Fruit fly (Drosophila melanogaster) whole organism, prepupa: ENCODE results near the gene Ir7e.

ENCODE experiments used
- Blimp-1 ChIP-seq: fragments of 200-800 bp; sonication (Bioruptor generic); optimal IDR thresholded peaks from 3 replicates; lab custom pipeline; 2017; ENCODE audit warnings: missing biosample characterization, missing genetic modification characterization, mild to moderate bottlenecking, moderate library complexity, missing genetic modification reagents
- CG10631 ChIP-seq: fragments of 200-800 bp; sonication (Bioruptor generic); optimal IDR thresholded peaks from 2 replicates; lab custom pipeline; 2016; ENCODE audit warnings: missing biosample characterization, missing genetic modification characterization
- CG10669 ChIP-seq: fragments of 200-800 bp; sonication (Bioruptor generic); optimal IDR thresholded peaks from 3 replicates; lab custom pipeline; 2018; ENCODE audit warnings: missing biosample characterization, mild to moderate bottlenecking, missing genetic modification characterization, moderate library complexity
- CG11902 ChIP-seq: fragments of 200-800 bp; sonication (Bioruptor generic); optimal IDR thresholded peaks from 3 replicates; lab custom pipeline; 2016; ENCODE audit warnings: missing biosample characterization, missing genetic modification characterization
- CG15336 ChIP-seq: fragments of 200-800 bp; sonication (Bioruptor generic); IDR thresholded peaks from 2 replicates; pipeline ENCODE4 v1.3.6; 2022; ENCODE audit warnings: missing biosample characterization, missing genetic modification characterization
- CG16779 ChIP-seq: fragments of 200-800 bp; sonication (Bioruptor generic); optimal IDR thresholded peaks from 3 replicates; lab custom pipeline; 2017; ENCODE audit warnings: missing biosample characterization, mild to moderate bottlenecking, missing genetic modification characterization
- CG31627 ChIP-seq: fragments of 200-800 bp; sonication (Bioruptor generic); optimal IDR thresholded peaks from 3 replicates; lab custom pipeline; 2016; ENCODE audit warnings: missing biosample characterization, missing genetic modification characterization
- CG3919 ChIP-seq: fragments of 200-800 bp; sonication (Bioruptor generic); optimal IDR thresholded peaks from 3 replicates; lab custom pipeline; 2016; ENCODE audit warnings: missing biosample characterization, missing genetic modification characterization
- CG4318 ChIP-seq: fragments of 200-800 bp; sonication (Bioruptor generic); optimal IDR thresholded peaks from 3 replicates; lab custom pipeline; 2017; ENCODE audit warnings: missing biosample characterization, mild to moderate bottlenecking, missing genetic modification characterization
- CG6163 ChIP-seq: fragments of 200-800 bp; sonication (Bioruptor generic); IDR thresholded peaks from 3 replicates; pipeline ENCODE4 v1.3.6; 2022; ENCODE audit warnings: missing biosample characterization, missing genetic modification characterization
- CG6276 ChIP-seq: fragments of 200-800 bp; sonication (Bioruptor generic); optimal IDR thresholded peaks from 2 replicates; lab custom pipeline; 2017; ENCODE audit warnings: missing biosample characterization, mild to moderate bottlenecking, missing genetic modification characterization
- CG6808 ChIP-seq: fragments of 200-800 bp; sonication (Bioruptor generic); optimal IDR thresholded peaks from 3 replicates; lab custom pipeline; 2017; ENCODE audit warnings: missing biosample characterization, missing genetic modification characterization, mild to moderate bottlenecking, moderate library complexity, missing genetic modification reagents
- CG6854 ChIP-seq: fragments of 200-800 bp; sonication (Bioruptor generic); optimal IDR thresholded peaks from 2 replicates; lab custom pipeline; 2017; ENCODE audit warnings: missing biosample characterization, mild to moderate bottlenecking, missing genetic modification characterization
- CG8119 ChIP-seq: fragments of 200-800 bp; sonication (Bioruptor generic); IDR thresholded peaks from 3 replicates; pipeline ENCODE4 v1.3.6; 2022; ENCODE audit warnings: missing biosample characterization, missing genetic modification characterization
- CG9139 ChIP-seq: fragments of 200-800 bp; sonication (Bioruptor generic); optimal IDR thresholded peaks from 3 replicates; lab custom pipeline; 2017; ENCODE audit warnings: missing biosample characterization, mild to moderate bottlenecking, missing genetic modification characterization
- Eip75B ChIP-seq: fragments of 200-800 bp; sonication (Bioruptor generic); optimal IDR thresholded peaks from 3 replicates; lab custom pipeline; 2016; ENCODE audit warnings: missing biosample characterization, missing genetic modification characterization
- Eip78C ChIP-seq: fragments of 200-800 bp; sonication (Bioruptor generic); peaks from one replicate; lab custom pipeline; 2016; ENCODE audit warnings: missing biosample characterization, missing genetic modification characterization
- Ets96B ChIP-seq: fragments of 200-800 bp; optimal IDR thresholded peaks from 2 replicates; lab custom pipeline; 2019; ENCODE audit warnings: missing biosample characterization, mild to moderate bottlenecking, missing genetic modification characterization, moderate library complexity
- Hr38 ChIP-seq: sonication (Bioruptor generic); optimal IDR thresholded peaks from 2 replicates; lab custom pipeline; 2016; ENCODE audit warnings: missing biosample characterization, missing genetic modification characterization
- Hr4 ChIP-seq: fragments of 200-800 bp; sonication (Bioruptor generic); optimal IDR thresholded peaks from 3 replicates; lab custom pipeline; 2016; ENCODE audit warnings: missing biosample characterization, missing genetic modification characterization
- Lpt ChIP-seq: fragments of 200-800 bp; sonication (Bioruptor generic); optimal IDR thresholded peaks from 3 replicates; lab custom pipeline; 2016; ENCODE audit warnings: missing biosample characterization, missing genetic modification characterization
- Met ChIP-seq: fragments of 200-800 bp; sonication (Bioruptor generic); optimal IDR thresholded peaks from 3 replicates; lab custom pipeline; 2016; ENCODE audit warnings: missing biosample characterization, missing genetic modification characterization
- OdsH ChIP-seq: fragments of 200-800 bp; sonication (Bioruptor generic); optimal IDR thresholded peaks from 3 replicates; lab custom pipeline; 2016; ENCODE audit warnings: missing biosample characterization, missing genetic modification characterization
- Smox ChIP-seq: fragments of 200-800 bp; sonication (Bioruptor generic); optimal IDR thresholded peaks from 3 replicates; lab custom pipeline; 2016; ENCODE audit warnings: missing biosample characterization, missing genetic modification characterization
- Sox14 ChIP-seq: fragments of 200-800 bp; sonication (Bioruptor generic); optimal IDR thresholded peaks from 3 replicates; lab custom pipeline; 2016; ENCODE audit warnings: missing biosample characterization, missing genetic modification characterization
- achi ChIP-seq: fragments of 200-800 bp; sonication (Bioruptor generic); optimal IDR thresholded peaks from 3 replicates; lab custom pipeline; 2016; ENCODE audit warnings: missing biosample characterization, missing genetic modification characterization
- cyc ChIP-seq: fragments of 200-800 bp; sonication (Bioruptor generic); optimal IDR thresholded peaks from 3 replicates; lab custom pipeline; 2016; ENCODE audit warnings: missing biosample characterization, missing genetic modification characterization
- dac ChIP-seq: fragments of 200-800 bp; sonication (Bioruptor generic); optimal IDR thresholded peaks from 2 replicates; lab custom pipeline; 2017; ENCODE audit warnings: missing biosample characterization, mild to moderate bottlenecking, missing genetic modification characterization
- dsx ChIP-seq: fragments of 200-800 bp; optimal IDR thresholded peaks from 3 replicates; lab custom pipeline; 2019; ENCODE audit warnings: missing biosample characterization, mild to moderate bottlenecking, missing genetic modification characterization, moderate library complexity; ENCODE audit not compliant: poor library complexity, severe bottlenecking
- eg ChIP-seq: fragments of 200-800 bp; sonication (Bioruptor generic); IDR thresholded peaks from 3 replicates; pipeline ENCODE4 v1.3.6; 2022; ENCODE audit warnings: missing biosample characterization, missing genetic modification characterization
- esn ChIP-seq: fragments of 200-800 bp; sonication (Bioruptor generic); optimal IDR thresholded peaks from 2 replicates; lab custom pipeline; 2016; ENCODE audit warnings: missing biosample characterization, mild to moderate bottlenecking, missing genetic modification characterization, moderate library complexity
- fd59A ChIP-seq: fragments of 200-800 bp; sonication (Bioruptor generic); optimal IDR thresholded peaks from 2 replicates; lab custom pipeline; 2017; ENCODE audit warnings: missing biosample characterization, mild to moderate bottlenecking, missing genetic modification characterization, missing genetic modification reagents
- fd85E ChIP-seq: fragments of 200-800 bp; sonication (Bioruptor generic); optimal IDR thresholded peaks from 3 replicates; lab custom pipeline; 2016; ENCODE audit warnings: missing biosample characterization, missing genetic modification characterization
- fkh ChIP-seq: fragments of 200-800 bp; sonication (Bioruptor generic); optimal IDR thresholded peaks from 3 replicates; lab custom pipeline; 2017; ENCODE audit warnings: missing biosample characterization, mild to moderate bottlenecking, missing genetic modification characterization, moderate library complexity
- lz ChIP-seq: fragments of 200-800 bp; sonication (Bioruptor generic); optimal IDR thresholded peaks from 3 replicates; lab custom pipeline; 2016; ENCODE audit warnings: missing biosample characterization, missing genetic modification characterization
- net ChIP-seq: fragments of 200-800 bp; sonication (Bioruptor generic); optimal IDR thresholded peaks from 3 replicates; lab custom pipeline; 2016; ENCODE audit warnings: missing biosample characterization, missing genetic modification characterization
- salr ChIP-seq, 2 experiments: fragments of 200-800 bp; sonication (Bioruptor generic); optimal IDR thresholded peaks; 3 replicates each; lab custom pipeline; 2016 to 2018; ENCODE audit warnings: missing biosample characterization in 2 of 2, missing genetic modification characterization in 2 of 2, mild to moderate bottlenecking in 1 of 2
- ss ChIP-seq, 2 experiments: fragments of 200-800 bp; sonication (Bioruptor generic); optimal IDR thresholded peaks; 2 replicates in 1 of 2; 3 replicates in 1 of 2; lab custom pipeline; 2017 to 2018; ENCODE audit warnings: mild to moderate bottlenecking in 2 of 2, missing biosample characterization in 2 of 2, missing genetic modification characterization in 2 of 2, moderate library complexity in 1 of 2
- svp ChIP-seq: fragments of 200-800 bp; sonication (Bioruptor generic); peaks from one replicate; lab custom pipeline; 2016; ENCODE audit warnings: missing biosample characterization, missing genetic modification characterization
- vri ChIP-seq: fragments of 200-800 bp; sonication (Bioruptor generic); optimal IDR thresholded peaks from 3 replicates; lab custom pipeline; 2016; ENCODE audit warnings: missing biosample characterization, mild to moderate bottlenecking, missing genetic modification characterization

The Ir7e gene

DNA sequence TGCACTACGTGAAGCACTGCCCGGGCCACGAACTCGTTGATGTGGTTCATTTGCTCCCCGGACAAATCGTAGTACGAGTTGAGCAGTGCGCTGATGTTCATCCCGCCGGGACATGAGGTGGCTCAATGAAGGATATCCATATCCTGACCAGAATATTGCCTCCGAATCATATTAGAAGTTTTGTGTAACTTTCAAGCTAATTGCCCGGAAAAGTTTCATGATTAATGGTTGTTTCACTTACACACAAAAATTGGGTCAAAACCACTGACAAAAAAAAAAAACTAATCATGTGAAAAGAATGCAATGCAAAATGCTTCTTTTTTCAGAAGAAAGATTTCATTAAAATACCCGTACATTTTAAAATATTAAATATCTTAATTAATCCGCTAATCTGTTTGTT lies at the start of gene Ir7e:
Ir7e (minus strand) TSS at position 101 of the 400 bp plus-strand sequence.
- TF ChIP-seq achi (no peak), CG9139 (GFP tag; lab: Kevin White, UChicago) (no peak), CG31627 (GFP tag; lab: Kevin White, UChicago) (no peak), CG4318 (no peak), CG10669 (GFP tag; lab: Kevin White, UChicago) (no peak), lz (GFP tag; lab: Kevin White, UChicago) (no peak), vri (GFP tag; lab: Kevin White, UChicago) (no peak)

DNA sequence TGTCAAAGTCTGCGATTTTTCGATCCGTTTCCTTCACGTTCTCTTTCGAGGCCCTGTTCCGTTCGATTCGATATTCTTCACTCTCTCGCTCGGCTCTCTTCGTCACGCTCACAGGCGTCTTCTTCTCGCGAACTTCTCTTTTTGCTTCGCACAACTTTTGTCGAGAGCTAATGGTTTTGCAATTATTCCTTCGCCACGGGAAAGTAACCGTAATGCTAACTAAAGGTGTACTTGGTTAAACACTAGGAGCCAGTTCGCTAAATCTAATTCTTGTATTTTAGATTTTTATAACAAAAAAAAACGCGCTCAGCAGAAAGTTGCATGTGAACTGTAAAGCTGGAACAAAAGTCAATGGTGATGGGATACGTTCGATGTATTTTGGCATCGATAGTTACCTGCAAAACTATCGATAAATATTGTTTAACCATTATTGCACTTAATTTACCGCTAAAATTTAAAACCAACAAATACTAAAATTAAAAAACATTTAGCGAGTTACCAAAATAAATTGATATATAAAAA lies 49.6 kb upstream of the Ir7e start, which contains the start of gene mahe:
mahe (minus strand) TSS at position 355 of the 522 bp plus-strand sequence.
- TF ChIP-seq fkh (GFP tag; lab: Kevin White, UChicago), result no peak
- peak; percentile 62 for TF ChIP-seq svp (GFP tag; lab: Kevin White, UChicago)
- peak; percentile 26; the same call in 1 of the 3 replicates for TF ChIP-seq CG8119 (GFP tag; lab: Robert Waterston, UW)
- TF ChIP-seq Sox14 (GFP tag; lab: Kevin White, UChicago), result peak; percentile 11
- TF ChIP-seq CG15336, result no peak
- TF ChIP-seq Hr38 (GFP tag; lab: Kevin White, UChicago), result no peak
- no peak for TF ChIP-seq esn (GFP tag; lab: Kevin White, UChicago)
- TF ChIP-seq Hr4 (GFP tag; lab: Kevin White, UChicago), result no peak
- TF ChIP-seq CG9139 (GFP tag; lab: Kevin White, UChicago), result no peak
- TF ChIP-seq Eip78C (GFP tag; lab: Kevin White, UChicago), result peak; percentile 44
- TF ChIP-seq ss (GFP tag; optimal IDR thresholded peaks at IDR 0.05; lab: Kevin White, UChicago), result peak in 1 of 2 experiments; percentile 21
- no peak for TF ChIP-seq eg

dm6 chrX:7930236-7931027 lies 49.0 kb upstream of the Ir7e start:
- TF ChIP-seq vri (GFP tag; lab: Kevin White, UChicago) (no peak), dsx (peak; percentile 14), fd85E (GFP tag; lab: Kevin White, UChicago) (no peak), Hr38 (GFP tag; lab: Kevin White, UChicago) (no peak), eg (peak; percentile 47; the same call in 1 of the 3 replicates), Met (GFP tag; lab: Kevin White, UChicago) (no peak), cyc (no peak), ss (GFP tag; optimal IDR thresholded peaks at IDR 0.05; lab: Kevin White, UChicago) (peak; percentile 23 to 62), salr (GFP tag; optimal IDR thresholded peaks at IDR 0.05; lab: Kevin White, UChicago) (no peak), net (GFP tag; lab: Kevin White, UChicago) (no peak), fkh (GFP tag; lab: Kevin White, UChicago) (no peak), svp (GFP tag; lab: Kevin White, UChicago) (peak; percentile 70), CG10669 (GFP tag; lab: Kevin White, UChicago) (no peak), Eip78C (GFP tag; lab: Kevin White, UChicago) (peak; percentile 67), Eip75B (no peak), lz (GFP tag; lab: Kevin White, UChicago) (no peak), OdsH (GFP tag; lab: Kevin White, UChicago) (no peak), Smox (no peak), Ets96B (tag; lab: Kevin White, UChicago) (no peak), CG15336 (peak; percentile 27; the same call in 1 of the 2 replicates), CG10631 (GFP tag; lab: Kevin White, UChicago) (no peak), Hr4 (GFP tag; lab: Kevin White, UChicago) (no peak), CG4318 (no peak), Lpt (GFP tag; lab: Kevin White, UChicago) (no peak), CG16779 (tag; lab: Kevin White, UChicago) (no peak), esn (GFP tag; lab: Kevin White, UChicago) (no peak), dac (GFP tag; lab: Kevin White, UChicago) (no peak), fd59A (GFP tag; lab: Kevin White, UChicago) (no peak), CG3919 (GFP tag; lab: Kevin White, UChicago) (no peak), CG6808 (GFP tag; lab: Kevin White, UChicago) (peak; percentile 45), CG6854 (GFP tag; lab: Kevin White, UChicago) (peak; percentile 61), CG6163 (no peak), CG6276 (GFP tag; lab: Kevin White, UChicago) (peak; percentile 38), Blimp-1 (GFP tag; lab: Kevin White, UChicago) (no peak), CG11902 (GFP tag; lab: Kevin White, UChicago) (no peak)
